Fruit fly (Drosophila melanogaster) whole organism, pupa: ENCODE measurements around the gene MED15.

Source experiments
- CG10348 ChIP-seq: fragments of 200-800 bp; sonication (Bioruptor generic); IDR thresholded peaks from 2 replicates; pipeline ENCODE4 v1.3.6; 2022; ENCODE audit warnings: missing biosample characterization, missing genetic modification characterization
- CG12605 ChIP-seq: fragments of 200-800 bp; sonication (Bioruptor generic); IDR thresholded peaks from 2 replicates; pipeline ENCODE4 v1.3.6; 2022; ENCODE audit warnings: missing biosample characterization, missing genetic modification characterization
- CG13204 ChIP-seq: fragments of 200-800 bp; sonication (Bioruptor generic); optimal IDR thresholded peaks from 2 replicates; lab custom pipeline; 2018; ENCODE audit warnings: missing biosample characterization, mild to moderate bottlenecking, missing genetic modification characterization, moderate library complexity
- CG14655 ChIP-seq: fragments of 200-800 bp; sonication (Bioruptor generic); optimal IDR thresholded peaks from 3 replicates; lab custom pipeline; 2017; ENCODE audit warnings: mild to moderate bottlenecking, missing biosample characterization, missing genetic modification reagents, missing genetic modification characterization
- CG15710 ChIP-seq: fragments of 200-800 bp; sonication (Bioruptor generic); optimal IDR thresholded peaks from 2 replicates; lab custom pipeline; 2018; ENCODE audit warnings: missing biosample characterization, mild to moderate bottlenecking, missing genetic modification characterization, moderate library complexity
- CG17806 ChIP-seq: fragments of 200-800 bp; sonication (Bioruptor generic); optimal IDR thresholded peaks from 2 replicates; lab custom pipeline; 2018; ENCODE audit warnings: missing biosample characterization, mild to moderate bottlenecking, missing genetic modification characterization, moderate library complexity
- CG32121 ChIP-seq: fragments of 200-800 bp; sonication (Bioruptor generic); IDR thresholded peaks from 2 replicates; pipeline ENCODE4 v1.3.6; 2022; ENCODE audit warnings: missing biosample characterization, missing genetic modification characterization
- CG34367 ChIP-seq: fragments of 200-800 bp; sonication (Bioruptor generic); optimal IDR thresholded peaks from 2 replicates; lab custom pipeline; 2018; ENCODE audit warnings: missing biosample characterization, mild to moderate bottlenecking, missing genetic modification characterization
- CG4496 ChIP-seq: fragments of 200-800 bp; sonication (Bioruptor generic); IDR thresholded peaks from 3 replicates; pipeline ENCODE4 v1.3.6; 2022; ENCODE audit warnings: missing biosample characterization, missing genetic modification characterization
- CG8159 ChIP-seq: fragments of 200-800 bp; sonication (Bioruptor generic); optimal IDR thresholded peaks from 3 replicates; lab custom pipeline; 2018; ENCODE audit warnings: missing biosample characterization, mild to moderate bottlenecking, missing genetic modification characterization, moderate library complexity
- CG8301 ChIP-seq: fragments of 200-800 bp; sonication (Bioruptor generic); optimal IDR thresholded peaks from 2 replicates; lab custom pipeline; 2018; ENCODE audit warnings: missing biosample characterization, mild to moderate bottlenecking, missing genetic modification characterization
- CG9948 ChIP-seq: fragments of 200-800 bp; sonication (Bioruptor generic); optimal IDR thresholded peaks from 2 replicates; lab custom pipeline; 2018; ENCODE audit warnings: missing biosample characterization, mild to moderate bottlenecking, missing genetic modification characterization, moderate library complexity
- D1 ChIP-seq: fragments of 200-800 bp; sonication (Bioruptor generic); optimal IDR thresholded peaks from 2 replicates; lab custom pipeline; 2018; ENCODE audit warnings: missing biosample characterization, mild to moderate bottlenecking, missing genetic modification characterization, moderate library complexity
- EcR ChIP-seq: fragments of 200-800 bp; sonication (Bioruptor generic); optimal IDR thresholded peaks from 3 replicates; lab custom pipeline; 2019; ENCODE audit warnings: missing biosample characterization, missing genetic modification characterization, mild to moderate bottlenecking, moderate library complexity, missing genetic modification reagents
- Ets98B ChIP-seq: fragments of 200-800 bp; sonication (Bioruptor generic); IDR thresholded peaks from 2 replicates; pipeline ENCODE4 v1.3.6; 2022; ENCODE audit warnings: missing biosample characterization, missing genetic modification characterization
- Pif1A ChIP-seq: fragments of 200-800 bp; sonication (Bioruptor generic); optimal IDR thresholded peaks from 3 replicates; lab custom pipeline; 2016; ENCODE audit warnings: missing biosample characterization, missing genetic modification characterization
- Pif1B ChIP-seq: fragments of 200-800 bp; sonication (Bioruptor generic); optimal IDR thresholded peaks from 3 replicates; lab custom pipeline; 2016; ENCODE audit warnings: missing biosample characterization, missing genetic modification characterization
- Snoo ChIP-seq: fragments of 200-800 bp; sonication (Bioruptor generic); optimal IDR thresholded peaks from 3 replicates; lab custom pipeline; 2017; ENCODE audit warnings: missing biosample characterization, mild to moderate bottlenecking, missing genetic modification characterization, inconsistent platforms
- fd96Ca ChIP-seq: fragments of 200-800 bp; sonication (Bioruptor generic); IDR thresholded peaks from 3 replicates; pipeline ENCODE4 v1.3.6; 2022; ENCODE audit warnings: missing biosample characterization, missing genetic modification characterization
- gl ChIP-seq: fragments of 200-800 bp; sonication (Bioruptor generic); optimal IDR thresholded peaks from 2 replicates; lab custom pipeline; 2018; ENCODE audit warnings: missing biosample characterization, mild to moderate bottlenecking, missing genetic modification characterization
- rn ChIP-seq: fragments of 200-800 bp; sonication (Bioruptor generic); IDR thresholded peaks from 2 replicates; pipeline ENCODE4 v1.3.6; 2022; ENCODE audit warnings: missing biosample characterization, missing genetic modification characterization

The MED15 gene

dm6 chr2L:495381-496240 lies 22.8 kb downstream of the MED15 start:
- TF ChIP-seq CG15710 (tag; lab: Kevin White, UChicago) = no peak
- TF ChIP-seq CG32121 (GFP tag; lab: Robert Waterston, UW) = no peak
- no peak for TF ChIP-seq Pif1A
- no peak for TF ChIP-seq gl (tag; lab: Kevin White, UChicago)
- TF ChIP-seq CG8159 (tag; lab: Kevin White, UChicago) = no peak
- TF ChIP-seq CG4496 (GFP tag; lab: Robert Waterston, UW) = no peak
- no peak for TF ChIP-seq Snoo

dm6 chr2L:496436-496835 lies 23.6 kb downstream of the MED15 start:
- no peak for TF ChIP-seq CG10348 (GFP tag; lab: Robert Waterston, UW)
- TF ChIP-seq CG17806 (tag; lab: Kevin White, UChicago) = no peak

- TF ChIP-seq CG14655 (GFP tag; lab: Kevin White, UChicago) (no peak), CG15710 (tag; lab: Kevin White, UChicago) (no peak), EcR (peak; percentile 4)
Measured at dm6 chr2L:496841-497240, 24.0 kb downstream of the MED15 start.

- TF ChIP-seq Ets98B (GFP tag; lab: Robert Waterston, UW) = no peak
- TF ChIP-seq fd96Ca (GFP tag; lab: Robert Waterston, UW) = no peak
- no peak for TF ChIP-seq Pif1B (GFP tag; lab: Kevin White, UChicago)
- TF ChIP-seq CG13204 (GFP tag; lab: Kevin White, UChicago) = no peak
- TF ChIP-seq CG9948 (tag; lab: Kevin White, UChicago) = no peak
- TF ChIP-seq gl (tag; lab: Kevin White, UChicago) = no peak
- TF ChIP-seq Snoo = no peak
- TF ChIP-seq CG12605 (GFP tag; lab: Robert Waterston, UW) = no peak
- no peak for TF ChIP-seq CG32121 (GFP tag; lab: Robert Waterston, UW)
Measured at dm6 chr2L:497657-498473, 25.1 kb downstream of the MED15 start.

dm6 chr2L:498474-498821 lies 25.6 kb downstream of the MED15 start:
- TF ChIP-seq fd96Ca (GFP tag; lab: Robert Waterston, UW) = no peak
- TF ChIP-seq CG15710 (tag; lab: Kevin White, UChicago) = no peak
- no peak for TF ChIP-seq CG14655 (GFP tag; lab: Kevin White, UChicago)
- TF ChIP-seq Pif1A = no peak
- TF ChIP-seq EcR = no peak
- TF ChIP-seq Ets98B (GFP tag; lab: Robert Waterston, UW) = no peak
- no peak for TF ChIP-seq Snoo
- TF ChIP-seq CG13204 (GFP tag; lab: Kevin White, UChicago) = no peak

dm6 chr2L:499939-500338 lies 27.1 kb downstream of the MED15 start:
- TF ChIP-seq CG8301 (tag; lab: Kevin White, UChicago) (no peak), CG34367 (tag; lab: Kevin White, UChicago) (no peak), rn (GFP tag; lab: Robert Waterston, UW) (no peak), fd96Ca (GFP tag; lab: Robert Waterston, UW) (peak; percentile 60; the same call in 1 of the 3 replicates), CG32121 (GFP tag; lab: Robert Waterston, UW) (no peak), D1 (no peak), CG14655 (GFP tag; lab: Kevin White, UChicago) (no peak), EcR (peak; percentile 0), CG4496 (GFP tag; lab: Robert Waterston, UW) (peak; percentile 22; the same call in 1 of the 3 replicates), CG9948 (tag; lab: Kevin White, UChicago) (no peak), Ets98B (GFP tag; lab: Robert Waterston, UW) (no peak), CG8159 (tag; lab: Kevin White, UChicago) (no peak), CG12605 (GFP tag; lab: Robert Waterston, UW) (no peak), CG13204 (GFP tag; lab: Kevin White, UChicago) (peak; percentile 35)

- peak; percentile 53 for TF ChIP-seq EcR
- TF ChIP-seq rn (GFP tag; lab: Robert Waterston, UW) = no peak
- TF ChIP-seq CG15710 (tag; lab: Kevin White, UChicago) = no peak
- TF ChIP-seq, all 21 proteins: peak for 1
Measured at dm6 chr2L:501622-502021, 28.8 kb downstream of the MED15 start.
